Fruit fly (Drosophila melanogaster): ENCODE results near the gene ND-75.
A peak's percentile ranks its signal among the peaks of the same experiment; 100 is the strongest.

The ND-75 gene

DNA sequence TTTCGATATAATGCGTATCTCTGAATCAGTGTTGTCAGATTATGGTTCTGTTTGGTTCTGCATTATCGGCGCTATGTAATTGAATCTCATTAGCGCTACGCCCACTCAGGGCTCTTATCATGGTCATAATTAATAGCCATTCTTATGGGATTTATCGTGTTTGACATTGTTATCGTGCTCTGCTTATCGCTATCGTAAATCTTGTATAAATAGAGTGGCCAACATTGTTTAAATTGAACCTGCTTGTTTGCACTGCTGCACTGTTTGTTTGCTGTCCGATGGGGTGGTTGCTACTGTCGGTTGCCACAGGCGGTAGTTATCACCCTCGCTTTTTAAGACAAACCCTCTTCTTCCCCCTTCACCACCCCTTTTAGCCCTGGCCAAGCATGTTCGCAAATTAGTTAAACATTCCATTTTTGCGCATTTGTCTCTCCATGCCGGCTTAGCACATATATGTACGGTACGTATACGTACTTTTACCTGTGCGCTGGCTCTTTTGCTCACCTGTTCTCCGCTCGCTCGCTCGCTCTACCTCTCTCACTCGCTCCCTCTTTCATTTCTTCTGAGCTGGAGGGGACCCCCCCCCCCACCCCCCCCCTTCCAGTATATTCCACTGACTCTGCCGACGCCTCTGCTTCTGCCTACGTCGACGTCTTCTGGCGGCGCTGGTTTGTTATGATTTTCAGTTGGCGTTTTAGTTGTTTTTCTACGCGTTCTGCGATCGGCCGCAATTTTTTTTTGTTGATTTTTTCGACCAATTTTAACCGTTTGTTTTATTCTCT lies 21.4 kb downstream of the ND-75 start (continued):
- TF ChIP-seq CG34422 (GFP tag; IDR thresholded peaks at IDR 0.05) (no peak), Fer2 (tag; optimal IDR thresholded peaks at IDR 0.05) (no peak), CG4424 (GFP tag; optimal IDR thresholded peaks at IDR 0.05) (peak; percentile 22), Dbx (GFP tag; IDR thresholded peaks at IDR 0.05) (no peak), row (GFP tag; IDR thresholded peaks at IDR 0.05) (no peak), Elba2 (GFP tag; optimal IDR thresholded peaks at IDR 0.05) (no peak), CG6654 (GFP tag; optimal IDR thresholded peaks at IDR 0.05) (no peak), Mes4 (GFP tag; optimal IDR thresholded peaks at IDR 0.05) (peak; percentile 29), CG12744 (GFP tag; optimal IDR thresholded peaks at IDR 0.05) (peak; percentile 8), Rx (GFP tag; IDR thresholded peaks at IDR 0.05) (no peak), CG32532 (GFP tag; IDR thresholded peaks at IDR 0.05) (no peak), CG17612 (GFP tag; IDR thresholded peaks at IDR 0.05) (no peak), BEAF-32 (GFP tag; optimal IDR thresholded peaks at IDR 0.05) (no peak), eyg (GFP tag; optimal IDR thresholded peaks at IDR 0.05) (no peak), Optix (GFP tag; IDR thresholded peaks at IDR 0.05) (no peak), Chrac-16 (GFP tag; optimal IDR thresholded peaks at IDR 0.05) (no peak), lbe (GFP tag; optimal IDR thresholded peaks at IDR 0.05) (peak; percentile 10), mirr (GFP tag; optimal IDR thresholded peaks at IDR 0.05) (peak; percentile 72), gfzf (GFP tag; optimal IDR thresholded peaks at IDR 0.05) (no peak), Dfd (GFP tag; optimal IDR thresholded peaks at IDR 0.05) (no peak), klu (GFP tag; IDR thresholded peaks at IDR 0.05) (no peak), otp (GFP tag; IDR thresholded peaks at IDR 0.05) (peak; percentile 35; the same call in 1 of the 3 replicates), Lhr (GFP tag; optimal IDR thresholded peaks at IDR 0.05) (peak; percentile 44), Hr3 (GFP tag; optimal IDR thresholded peaks at IDR 0.05) (no peak), Hey (tag; optimal IDR thresholded peaks at IDR 0.05) (peak; percentile 35), pho (GFP tag; optimal IDR thresholded peaks at IDR 0.05) (peak; percentile 25), CG7745 (tag; optimal IDR thresholded peaks at IDR 0.05) (peak; percentile 39), CG10321 (GFP tag; IDR thresholded peaks at IDR 0.05) (no peak), CG2875 (GFP tag; optimal IDR thresholded peaks at IDR 0.05) (peak; percentile 78), CG10979 (tag; optimal IDR thresholded peaks at IDR 0.05) (peak; percentile 18), run (tag; optimal IDR thresholded peaks at IDR 0.05) (peak; percentile 23), Dp (GFP tag; optimal IDR thresholded peaks at IDR 0.05) (no peak), CG9876 (GFP tag; optimal IDR thresholded peaks at IDR 0.05) (no peak), usp (GFP tag; optimal IDR thresholded peaks at IDR 0.05) (no peak), CG9797 (GFP tag; optimal IDR thresholded peaks at IDR 0.05) (peak; percentile 23), Lpt (GFP tag; optimal IDR thresholded peaks at IDR 0.05) (no peak), dimm (GFP tag; IDR thresholded peaks at IDR 0.05) (no peak), Dek (tag; optimal IDR thresholded peaks at IDR 0.05) (no peak), fd96Cb (tag; optimal IDR thresholded peaks at IDR 0.05) (no peak), tll (GFP tag; optimal IDR thresholded peaks at IDR 0.05) (no peak), Mrtf (GFP tag; IDR thresholded peaks at IDR 0.05) (no peak), twi (tag; optimal IDR thresholded peaks at IDR 0.05) (no peak), Hsf (GFP tag; optimal IDR thresholded peaks at IDR 0.05) (peak; percentile 6), CG2202 (tag; optimal IDR thresholded peaks at IDR 0.05) (peak; percentile 78), CG31388 (GFP tag; optimal IDR thresholded peaks at IDR 0.05) (no peak), CG17912 (GFP tag; optimal IDR thresholded peaks at IDR 0.05) (no peak), Adf1 (GFP tag; IDR thresholded peaks at IDR 0.05) (peak; percentile 98), Trl (optimal IDR thresholded peaks at IDR 0.05) (peak; percentile 31 to 39), Trl (GFP tag; optimal IDR thresholded peaks at IDR 0.05) (peak; percentile 45), knrl (GFP tag; IDR thresholded peaks at IDR 0.05; ENCODE audit: partially characterized antibody) (no peak), nom (GFP tag; optimal IDR thresholded peaks at IDR 0.05) (peak; percentile 70)
